Fruit fly (Drosophila melanogaster) whole organism, embryonic: ENCODE data around the gene Tg.

Experiments
- Adf1 ChIP-seq: fragments of 200-800 bp; sonication (Bioruptor generic); IDR thresholded peaks from 2 replicates; pipeline ENCODE4 v1.3.6; 2022; ENCODE audit warnings: missing biosample characterization, missing genetic modification characterization
- BEAF-32 ChIP-seq: fragments of 200-800 bp; sonication (Bioruptor generic); optimal IDR thresholded peaks from 3 replicates; lab custom pipeline; 2017; ENCODE audit warnings: missing biosample characterization, missing genetic modification characterization, mild to moderate bottlenecking, moderate library complexity, missing genetic modification reagents
- Bgb ChIP-seq: fragments of 200-800 bp; sonication (Bioruptor generic); IDR thresholded peaks from 2 replicates; pipeline ENCODE4 v1.3.6; 2022; ENCODE audit warnings: missing biosample characterization, missing genetic modification characterization; ENCODE audit not compliant: partially characterized antibody
- Bteb2 ChIP-seq: fragments of 200-800 bp; sonication (Bioruptor generic); optimal IDR thresholded peaks from 2 replicates; lab custom pipeline; 2016; ENCODE audit warnings: missing biosample characterization, missing genetic modification characterization
- CG1024 ChIP-seq: fragments of 200-800 bp; sonication (Bioruptor generic); IDR thresholded peaks from 2 replicates; pipeline ENCODE4 v1.3.6; 2022; ENCODE audit warnings: missing biosample characterization, missing genetic modification characterization
- CG10321 ChIP-seq: fragments of 200-800 bp; sonication (Bioruptor generic); IDR thresholded peaks from 2 replicates; pipeline ENCODE4 v1.3.6; 2022; ENCODE audit warnings: missing biosample characterization, missing genetic modification characterization
- CG13287 ChIP-seq: fragments of 200-800 bp; sonication (Bioruptor generic); IDR thresholded peaks from 2 replicates; pipeline ENCODE4 v1.3.6; 2022; ENCODE audit warnings: missing biosample characterization, missing genetic modification characterization; ENCODE audit not compliant: partially characterized antibody
- CG13624 ChIP-seq: fragments of 200-800 bp; sonication (Bioruptor generic); optimal IDR thresholded peaks from 2 replicates; lab custom pipeline; 2016; ENCODE audit warnings: missing biosample characterization, missing genetic modification characterization
- CG14860 ChIP-seq: fragments of 200-800 bp; sonication (Bioruptor generic); IDR thresholded peaks from 3 replicates; pipeline ENCODE4 v1.3.6; 2022; ENCODE audit warnings: missing biosample characterization, missing genetic modification characterization; ENCODE audit not compliant: partially characterized antibody
- CG16813 ChIP-seq: fragments of 200-800 bp; sonication (Bioruptor generic); IDR thresholded peaks from 3 replicates; pipeline ENCODE4 v1.3.6; 2022; ENCODE audit warnings: missing biosample characterization, missing genetic modification characterization; ENCODE audit not compliant: partially characterized antibody
- CG17829 ChIP-seq: fragments of 200-800 bp; optimal IDR thresholded peaks from 2 replicates; lab custom pipeline; 2019; ENCODE audit warnings: missing biosample characterization, mild to moderate bottlenecking, missing genetic modification characterization, moderate library complexity
- CG2712 ChIP-seq: fragments of 200-800 bp; optimal IDR thresholded peaks from 3 replicates; lab custom pipeline; 2019; ENCODE audit warnings: missing biosample characterization, mild to moderate bottlenecking, missing genetic modification characterization, moderate library complexity
- CG3163 ChIP-seq: fragments of 200-800 bp; sonication (Bioruptor generic); optimal IDR thresholded peaks from 3 replicates; lab custom pipeline; 2016; ENCODE audit warnings: missing biosample characterization, missing genetic modification characterization
- CG33213 ChIP-seq: fragments of 200-800 bp; sonication (Bioruptor generic); optimal IDR thresholded peaks from 3 replicates; lab custom pipeline; 2016; ENCODE audit warnings: missing biosample characterization, missing genetic modification characterization
- CG3407 ChIP-seq: fragments of 200-800 bp; sonication (Bioruptor generic); optimal IDR thresholded peaks from 2 replicates; lab custom pipeline; 2018; ENCODE audit warnings: missing biosample characterization, mild to moderate bottlenecking, missing genetic modification characterization
- CG3847 ChIP-seq: fragments of 200-800 bp; sonication (Bioruptor generic); IDR thresholded peaks from 2 replicates; pipeline ENCODE4 v1.3.6; 2022; ENCODE audit warnings: missing biosample characterization, missing genetic modification characterization
- CG6791 ChIP-seq: fragments of 200-800 bp; sonication (Bioruptor generic); IDR thresholded peaks from 3 replicates; pipeline ENCODE4 v1.3.6; 2022; ENCODE audit warnings: missing biosample characterization, missing genetic modification characterization; ENCODE audit not compliant: partially characterized antibody
- CG7987 ChIP-seq: fragments of 200-800 bp; sonication (Bioruptor generic); optimal IDR thresholded peaks from 2 replicates; lab custom pipeline; 2018; ENCODE audit warnings: missing biosample characterization, mild to moderate bottlenecking, missing genetic modification characterization, moderate library complexity
- CG8089 ChIP-seq: fragments of 200-800 bp; sonication (Bioruptor generic); optimal IDR thresholded peaks from 3 replicates; lab custom pipeline; 2016; ENCODE audit warnings: missing biosample characterization, missing genetic modification characterization
- CG9876 ChIP-seq: fragments of 200-800 bp; sonication (Bioruptor generic); optimal IDR thresholded peaks from 2 replicates; lab custom pipeline; 2016; ENCODE audit warnings: missing biosample characterization, missing genetic modification characterization
- E2f2 ChIP-seq: fragments of 200-800 bp; sonication (Bioruptor generic); IDR thresholded peaks from 2 replicates; pipeline ENCODE4 v1.3.6; 2022; ENCODE audit warnings: missing biosample characterization, missing genetic modification characterization
- Hr51 ChIP-seq, 2 experiments: fragments of 200-800 bp; sonication (Bioruptor generic); optimal IDR thresholded peaks; 2 replicates in 1 of 2; 3 replicates in 1 of 2; lab custom pipeline; 2016 to 2018; ENCODE audit warnings: missing biosample characterization in 2 of 2, missing genetic modification characterization in 2 of 2, mild to moderate bottlenecking in 1 of 2, moderate library complexity in 1 of 2
- MESR4 ChIP-seq: fragments of 200-800 bp; sonication (Bioruptor generic); optimal IDR thresholded peaks from 2 replicates; lab custom pipeline; 2018; ENCODE audit warnings: missing biosample characterization, mild to moderate bottlenecking, missing genetic modification characterization, moderate library complexity
- Stat92E ChIP-seq, 3 experiments: fragments of >200 bp in 2 of 3; fragments of 200-800 bp in 1 of 3; sonication (Bioruptor generic) in 1 of 3; optimal IDR thresholded peaks; 2 replicates each; lab custom pipeline; 2017 to 2019; ENCODE audit warnings: missing biosample characterization in 3 of 3, missing genetic modification characterization in 3 of 3, mild to moderate bottlenecking in 1 of 3, moderate library complexity in 1 of 3
- TFAM ChIP-seq: fragments of 200-800 bp; sonication (Bioruptor generic); optimal IDR thresholded peaks from 2 replicates; lab custom pipeline; 2017; ENCODE audit warnings: missing biosample characterization, missing genetic modification characterization, inconsistent platforms
- Trl ChIP-seq, 3 experiments: fragments of >200 bp in 2 of 3; fragments of 200-800 bp in 1 of 3; sonication (Bioruptor generic) in 1 of 3; optimal IDR thresholded peaks; 2 replicates in 1 of 3; 3 replicates in 2 of 3; lab custom pipeline; 2016 to 2017; ENCODE audit warnings: missing biosample characterization in 1 of 3, missing genetic modification characterization in 1 of 3
- ab ChIP-seq: fragments of 200-800 bp; sonication (Bioruptor generic); optimal IDR thresholded peaks from 2 replicates; lab custom pipeline; 2016; ENCODE audit warnings: missing biosample characterization, missing genetic modification characterization
- bbx ChIP-seq: fragments of 200-800 bp; sonication (Bioruptor generic); IDR thresholded peaks from 2 replicates; pipeline ENCODE4 v1.3.6; 2022; ENCODE audit warnings: missing biosample characterization, missing genetic modification characterization; ENCODE audit not compliant: partially characterized antibody
- cwo ChIP-seq: fragments of 200-800 bp; sonication (Bioruptor generic); optimal IDR thresholded peaks from 3 replicates; lab custom pipeline; 2017; ENCODE audit warnings: missing biosample characterization, missing genetic modification characterization, mild to moderate bottlenecking, moderate library complexity, missing genetic modification reagents
- dmrt11E ChIP-seq: fragments of 200-800 bp; sonication (Bioruptor generic); optimal IDR thresholded peaks from 3 replicates; lab custom pipeline; 2018; ENCODE audit warnings: missing biosample characterization, mild to moderate bottlenecking, missing genetic modification characterization, moderate library complexity
- gcm ChIP-seq: fragments of 200-800 bp; sonication (Bioruptor generic); optimal IDR thresholded peaks from 2 replicates; lab custom pipeline; 2019; ENCODE audit warnings: missing biosample characterization, mild to moderate bottlenecking, missing genetic modification characterization, moderate library complexity
- gfzf ChIP-seq: fragments of 200-800 bp; sonication (Bioruptor generic); optimal IDR thresholded peaks from 2 replicates; lab custom pipeline; 2016; ENCODE audit warnings: missing biosample characterization, mild to moderate bottlenecking, missing genetic modification characterization, moderate library complexity
- grau ChIP-seq: fragments of 200-800 bp; optimal IDR thresholded peaks from 3 replicates; lab custom pipeline; 2019; ENCODE audit warnings: missing biosample characterization, mild to moderate bottlenecking, missing genetic modification characterization, moderate library complexity
- grn ChIP-seq: fragments of 200-800 bp; sonication (Bioruptor generic); optimal IDR thresholded peaks from 3 replicates; lab custom pipeline; 2017; ENCODE audit warnings: missing biosample characterization, missing genetic modification characterization
- her ChIP-seq: fragments of 200-800 bp; sonication (Bioruptor generic); optimal IDR thresholded peaks from 2 replicates; lab custom pipeline; 2016; ENCODE audit warnings: missing biosample characterization, missing genetic modification characterization
- hth ChIP-seq: fragments of >200 bp; optimal IDR thresholded peaks from 2 replicates; lab custom pipeline; 2017; ENCODE audit warnings: inconsistent platforms
- jigr1 ChIP-seq: fragments of 200-800 bp; sonication (Bioruptor generic); IDR thresholded peaks from 3 replicates; pipeline ENCODE4 v1.3.6; 2022; ENCODE audit warnings: missing biosample characterization, missing genetic modification characterization
- ken ChIP-seq: fragments of 200-800 bp; sonication (Bioruptor generic); IDR thresholded peaks from 3 replicates; pipeline ENCODE4 v1.3.6; 2022; ENCODE audit warnings: missing biosample characterization, missing genetic modification characterization
- lab ChIP-seq: fragments of 200-800 bp; sonication (Bioruptor generic); optimal IDR thresholded peaks from 3 replicates; lab custom pipeline; 2017; ENCODE audit warnings: missing biosample characterization, missing genetic modification characterization, mild to moderate bottlenecking, moderate library complexity, missing genetic modification reagents
- lilli ChIP-seq: fragments of 200-800 bp; sonication (Bioruptor generic); optimal IDR thresholded peaks from 3 replicates; lab custom pipeline; 2016; ENCODE audit warnings: missing biosample characterization, missing genetic modification characterization
- nmo ChIP-seq: fragments of 200-800 bp; sonication (Bioruptor generic); optimal IDR thresholded peaks from 2 replicates; lab custom pipeline; 2018; ENCODE audit warnings: missing biosample characterization, mild to moderate bottlenecking, missing genetic modification characterization, moderate library complexity
- rib ChIP-seq: fragments of 200-800 bp; sonication (Bioruptor generic); IDR thresholded peaks from 2 replicates; pipeline ENCODE4 v1.3.6; 2022; ENCODE audit warnings: missing biosample characterization, missing genetic modification characterization
- sim ChIP-seq: fragments of 200-800 bp; sonication (Bioruptor generic); IDR thresholded peaks from 2 replicates; pipeline ENCODE4 v1.3.6; 2022; ENCODE audit warnings: missing biosample characterization, missing genetic modification characterization
- sisA ChIP-seq: fragments of 200-800 bp; sonication (Bioruptor generic); IDR thresholded peaks from 2 replicates; pipeline ENCODE4 v1.3.6; 2022; ENCODE audit warnings: missing biosample characterization, missing genetic modification characterization
- tgo ChIP-seq: fragments of 200-800 bp; sonication (Bioruptor generic); IDR thresholded peaks from 3 replicates; pipeline ENCODE4 v1.3.6; 2022; ENCODE audit warnings: missing biosample characterization, missing genetic modification characterization
- tll ChIP-seq, 2 experiments: fragments of 200-800 bp in 1 of 2; fragments of >200 bp in 1 of 2; sonication (Bioruptor generic) in 1 of 2; optimal IDR thresholded peaks; 2 replicates each; lab custom pipeline; 2017 to 2019; ENCODE audit warnings: missing biosample characterization in 2 of 2, missing genetic modification characterization in 2 of 2, mild to moderate bottlenecking in 1 of 2, moderate library complexity in 1 of 2
- yki ChIP-seq: fragments of >200 bp; optimal IDR thresholded peaks from 3 replicates; lab custom pipeline; 2018

The Tg gene

dm6 chr2L:7984059-7984800 lies 27.0 kb upstream of the Tg start, which contains the start of gene Snoo (continued):
- no peak for TF ChIP-seq TFAM (GFP tag; lab: Kevin White, UChicago)
- peak; percentile 32 for TF ChIP-seq lab (GFP tag; lab: Kevin White, UChicago)
- TF ChIP-seq her (GFP tag; lab: Kevin White, UChicago) = peak; percentile 18
- peak; percentile 24 for TF ChIP-seq CG17829 (tag; lab: Kevin White, UChicago)
- peak; percentile 18 for TF ChIP-seq grau
- peak; percentile 62; the same call in 1 of the 2 replicates for TF ChIP-seq rib
- peak; percentile 59; the same call in 1 of the 3 replicates for TF ChIP-seq CG6791 (GFP tag; lab: Robert Waterston, UW)
- TF ChIP-seq hth (lab: Kevin White, UChicago) = no peak
- peak; percentile 82 for TF ChIP-seq grn (GFP tag; lab: Kevin White, UChicago)
- peak; percentile 31; the same call in 1 of the 2 replicates for TF ChIP-seq E2f2 (GFP tag; lab: Robert Waterston, UW)
- 0 out of 3 replicates have a peak, but pooled peaks have one; percentile 15 for TF ChIP-seq CG16813
- TF ChIP-seq gfzf (GFP tag; lab: Kevin White, UChicago) = peak; percentile 96
- peak; percentile 26 for TF ChIP-seq MESR4
- peak; percentile 33; the same call in 1 of the 2 replicates for TF ChIP-seq Adf1
- no peak for TF ChIP-seq CG3407 (GFP tag; lab: Kevin White, UChicago)
- TF ChIP-seq dmrt11E (tag; lab: Kevin White, UChicago) = no peak
- TF ChIP-seq bbx (GFP tag; lab: Robert Waterston, UW) = peak; percentile 46; the same call in 1 of the 2 replicates
- TF ChIP-seq cwo (GFP tag; lab: Kevin White, UChicago) = peak; percentile 87
- no peak for TF ChIP-seq yki (lab: Kevin White, UChicago)
- peak; percentile 61 for TF ChIP-seq Bgb
- peak; percentile 63 for TF ChIP-seq CG3847 (GFP tag; lab: Robert Waterston, UW)
- TF ChIP-seq Hr51 (GFP tag; optimal IDR thresholded peaks at IDR 0.05; lab: Kevin White, UChicago) = no peak
- no peak for TF ChIP-seq tgo
- no peak for TF ChIP-seq sim
- no peak for TF ChIP-seq tll (GFP tag; optimal IDR thresholded peaks at IDR 0.05; lab: Kevin White, UChicago)

dm6 chr2L:7984889-7985514 lies 26.2 kb upstream of the Tg start:
- TF ChIP-seq CG10321 (GFP tag; lab: Robert Waterston, UW) (no peak), Bteb2 (GFP tag; lab: Kevin White, UChicago) (peak; percentile 9), Stat92E (GFP tag; optimal IDR thresholded peaks at IDR 0.05; lab: Kevin White, UChicago) (no peak), CG13287 (peak; percentile 33; the same call in 1 of the 2 replicates), jigr1 (GFP tag; lab: Robert Waterston, UW) (no peak), CG7987 (GFP tag; lab: Kevin White, UChicago) (no peak), nmo (GFP tag; lab: Kevin White, UChicago) (peak; percentile 19), CG3163 (GFP tag; lab: Kevin White, UChicago) (peak; percentile 11), ab (GFP tag; lab: Kevin White, UChicago) (no peak), sisA (no peak), gcm (GFP tag; lab: Kevin White, UChicago) (no peak), CG13624 (GFP tag; lab: Kevin White, UChicago) (peak; percentile 34), Trl (optimal IDR thresholded peaks at IDR 0.05; lab: Kevin White, UChicago) (peak; percentile 27 to 38), Trl (GFP tag; optimal IDR thresholded peaks at IDR 0.05; lab: Kevin White, UChicago) (peak; percentile 7), dmrt11E (tag; lab: Kevin White, UChicago) (no peak), CG8089 (no peak), Bgb (peak; percentile 40; the same call in 1 of the 2 replicates), BEAF-32 (GFP tag; lab: Kevin White, UChicago) (no peak), ken (no peak), CG9876 (GFP tag; lab: Kevin White, UChicago) (no peak), CG1024 (GFP tag; lab: Robert Waterston, UW) (no peak), lilli (GFP tag; lab: Kevin White, UChicago) (peak; percentile 16), CG14860 (GFP tag; lab: Robert Waterston, UW) (peak; percentile 84), CG33213 (GFP tag; lab: Kevin White, UChicago) (peak; percentile 34), CG2712 (tag; lab: Kevin White, UChicago) (peak; percentile 22)
